Worm (Caenorhabditis elegans): Measurements from ENCODE around the gene nemp-1.

ce11 chrIII:422553-422952, 49.6 kb upstream of the nemp-1 start:
- TF ChIP-seq ceh-82 (tag; optimal IDR thresholded peaks at IDR 0.05) (no peak), dpl-1 (GFP tag; optimal IDR thresholded peaks at IDR 0.05) (no peak), snpc-4 (tag; optimal IDR thresholded peaks at IDR 0.05) (no peak), mdl-1 (tag; optimal IDR thresholded peaks at IDR 0.05) (no peak), nhr-12 (tag; optimal IDR thresholded peaks at IDR 0.05) (no peak), efl-1 (optimal IDR thresholded peaks at IDR 0.05) (no peak), efl-1 (GFP tag; optimal IDR thresholded peaks at IDR 0.05 in 1 of 2) (no peak), skn-1 (tag; optimal IDR thresholded peaks at IDR 0.05) (no peak), swsn-7 (tag; optimal IDR thresholded peaks at IDR 0.05) (no peak), isw-1 (GFP tag; IDR thresholded peaks at IDR 0.05) (no peak), tlp-1 (tag; optimal IDR thresholded peaks at IDR 0.05) (no peak), rnt-1 (tag; optimal IDR thresholded peaks at IDR 0.05) (no peak)

Data from whole organism, L1 larva.